Fruit fly (Drosophila melanogaster) whole organism, wandering third instar larva: ENCODE results near the gene UbcE2M.
"Not testable (repeated sequence)": the region's sequence is repeated elsewhere in the genome, so short reads cannot be mapped to it uniquely, and the experiment has no call there.

Experiments
- Abd-B ChIP-seq: fragments of >200 bp; optimal IDR thresholded peaks from 2 replicates; lab custom pipeline; 2017; ENCODE audit warnings: missing biosample characterization, missing genetic modification characterization
- CG32264 ChIP-seq: fragments of 200-800 bp; sonication (Bioruptor generic); optimal IDR thresholded peaks from 2 replicates; lab custom pipeline; 2016; ENCODE audit warnings: missing biosample characterization, missing genetic modification characterization
- CG9705 ChIP-seq: fragments of 200-800 bp; sonication (Bioruptor generic); optimal IDR thresholded peaks from 2 replicates; lab custom pipeline; 2018; ENCODE audit warnings: missing biosample characterization, mild to moderate bottlenecking, missing genetic modification characterization
- CrebA ChIP-seq: fragments of 200-800 bp; sonication (Bioruptor generic); optimal IDR thresholded peaks from 2 replicates; lab custom pipeline; 2016; ENCODE audit warnings: missing biosample characterization, mild to moderate bottlenecking, missing genetic modification characterization, borderline replicate concordance
- Dfd ChIP-seq: fragments of >200 bp; optimal IDR thresholded peaks from 2 replicates; lab custom pipeline; 2017; ENCODE audit warnings: missing biosample characterization, missing genetic modification characterization
- Dif ChIP-seq: fragments of 200-275, 200-300 bp; sonication (Bioruptor generic); optimal IDR thresholded peaks from 2 replicates; lab custom pipeline; 2018; ENCODE audit warnings: missing biosample characterization, missing genetic modification characterization; ENCODE audit not compliant: partially characterized antibody
- GATAd ChIP-seq: sonication (Bioruptor generic); optimal IDR thresholded peaks from 2 replicates; lab custom pipeline; 2016; ENCODE audit warnings: missing biosample characterization, missing genetic modification characterization
- HLH106 ChIP-seq: fragments of 200-800 bp; optimal IDR thresholded peaks from 3 replicates; lab custom pipeline; 2019; ENCODE audit warnings: missing biosample characterization, mild to moderate bottlenecking, missing genetic modification characterization, moderate library complexity
- Hnf4 ChIP-seq: fragments of 200-800 bp; sonication (Bioruptor generic); optimal IDR thresholded peaks from 2 replicates; lab custom pipeline; 2016; ENCODE audit warnings: missing biosample characterization, mild to moderate bottlenecking, missing genetic modification characterization
- Hr78 ChIP-seq: fragments of >200 bp; optimal IDR thresholded peaks from 2 replicates; lab custom pipeline; 2017; ENCODE audit warnings: missing biosample characterization, missing genetic modification characterization
- Hr83 ChIP-seq: fragments of 200-300 bp; sonication (Bioruptor generic); optimal IDR thresholded peaks from 2 replicates; lab custom pipeline; 2016; ENCODE audit warnings: missing biosample characterization, mild to moderate bottlenecking, missing genetic modification characterization, moderate library complexity; ENCODE audit not compliant: poor library complexity, severe bottlenecking
- Jra ChIP-seq: sonication (Bioruptor generic); optimal IDR thresholded peaks from 2 replicates; lab custom pipeline; 2016; ENCODE audit warnings: missing biosample characterization, missing genetic modification characterization
- Mio ChIP-seq: sonication (Bioruptor generic); optimal IDR thresholded peaks from 2 replicates; lab custom pipeline; 2016; ENCODE audit warnings: missing biosample characterization, missing genetic modification characterization
- Myc ChIP-seq: fragments of >200 bp; optimal IDR thresholded peaks from 2 replicates; lab custom pipeline; 2017
- N ChIP-seq: fragments of >200 bp; optimal IDR thresholded peaks from 2 replicates; lab custom pipeline; 2018; ENCODE audit warnings: missing biosample characterization, missing external identifiers, missing genetic modification characterization
- OdsH ChIP-seq: fragments of 200-800 bp; sonication (Bioruptor generic); optimal IDR thresholded peaks from 2 replicates; lab custom pipeline; 2016; ENCODE audit warnings: missing biosample characterization, mild to moderate bottlenecking, missing genetic modification characterization
- Sp1 ChIP-seq: fragments of 200-800 bp; sonication (Bioruptor generic); optimal IDR thresholded peaks from 3 replicates; lab custom pipeline; 2019; ENCODE audit warnings: missing biosample characterization, mild to moderate bottlenecking, missing genetic modification characterization, moderate library complexity
- Vsx2 ChIP-seq: fragments of 200-300, 225-300 bp; sonication (Bioruptor generic); optimal IDR thresholded peaks from 2 replicates; lab custom pipeline; 2018; ENCODE audit warnings: missing biosample characterization, missing genetic modification characterization; ENCODE audit not compliant: partially characterized antibody
- br ChIP-seq: fragments of 200-800 bp; sonication (Bioruptor generic); optimal IDR thresholded peaks from 2 replicates; lab custom pipeline; 2016; ENCODE audit warnings: missing biosample characterization, missing genetic modification characterization
- brk ChIP-seq: fragments of 200-800 bp; sonication (Bioruptor generic); optimal IDR thresholded peaks from 2 replicates; lab custom pipeline; 2016; ENCODE audit warnings: missing biosample characterization, mild to moderate bottlenecking, missing genetic modification characterization
- dl ChIP-seq, 2 experiments: fragments of 175-275, 200-275 bp in 1 of 2; fragments of 200-275 bp in 1 of 2; sonication (Bioruptor generic); optimal IDR thresholded peaks; lab custom pipeline; 2018; ENCODE audit warnings: mild to moderate bottlenecking in 2 of 2, missing biosample characterization in 2 of 2, missing genetic modification characterization in 2 of 2, moderate library complexity in 2 of 2; ENCODE audit not compliant: partially characterized antibody in 2 of 2, insufficient read depth in 1 of 2
- dmrt93B ChIP-seq: fragments of 200-800 bp; sonication (Bioruptor generic); optimal IDR thresholded peaks from 2 replicates; lab custom pipeline; 2018; ENCODE audit warnings: missing biosample characterization, mild to moderate bottlenecking, missing genetic modification characterization
- dsf ChIP-seq: sonication (Bioruptor generic); optimal IDR thresholded peaks from 2 replicates; lab custom pipeline; 2016; ENCODE audit warnings: missing biosample characterization, missing genetic modification characterization, borderline replicate concordance
- ey ChIP-seq: fragments of 200-800 bp; sonication (Bioruptor generic); optimal IDR thresholded peaks from 2 replicates; lab custom pipeline; 2016; ENCODE audit warnings: missing biosample characterization, missing genetic modification characterization
- foxo ChIP-seq, 2 experiments: fragments of 200-800 bp; sonication (Bioruptor generic); optimal IDR thresholded peaks; 2 replicates in 1 of 2; 3 replicates in 1 of 2; lab custom pipeline; 2016 to 2017; ENCODE audit warnings: missing biosample characterization in 2 of 2, missing genetic modification characterization in 2 of 2
- h ChIP-seq: fragments of 200-800 bp; sonication (Bioruptor generic); optimal IDR thresholded peaks from 3 replicates; lab custom pipeline; 2016; ENCODE audit warnings: missing biosample characterization, mild to moderate bottlenecking, missing genetic modification characterization
- jim ChIP-seq: fragments of 175-275, 200-325 bp; sonication (Bioruptor generic); optimal IDR thresholded peaks from 2 replicates; lab custom pipeline; 2016; ENCODE audit warnings: missing biosample characterization, mild to moderate bottlenecking, missing genetic modification characterization
- lola ChIP-seq: fragments of >200 bp; optimal IDR thresholded peaks from 2 replicates; lab custom pipeline; 2017; ENCODE audit warnings: missing biosample characterization, missing genetic modification characterization
- pan ChIP-seq: fragments of >200 bp; optimal IDR thresholded peaks from 2 replicates; lab custom pipeline; 2017
- psq ChIP-seq: fragments of 200-800 bp; sonication (Bioruptor generic); optimal IDR thresholded peaks from 3 replicates; lab custom pipeline; 2017; ENCODE audit warnings: missing biosample characterization, mild to moderate bottlenecking, missing genetic modification characterization, moderate library complexity
- rgr ChIP-seq: fragments of 200-800 bp; sonication (Bioruptor generic); optimal IDR thresholded peaks from 3 replicates; lab custom pipeline; 2016; ENCODE audit warnings: missing biosample characterization, mild to moderate bottlenecking, missing genetic modification characterization
- sage ChIP-seq: fragments of 200-800 bp; sonication (Bioruptor generic); optimal IDR thresholded peaks from 2 replicates; lab custom pipeline; 2016; ENCODE audit warnings: missing biosample characterization, mild to moderate bottlenecking, missing genetic modification characterization
- sv ChIP-seq: fragments of 200-800 bp; sonication (Bioruptor generic); optimal IDR thresholded peaks from 3 replicates; lab custom pipeline; 2016; ENCODE audit warnings: missing biosample characterization, missing genetic modification characterization
- tai ChIP-seq: sonication (Bioruptor generic); optimal IDR thresholded peaks from 2 replicates; lab custom pipeline; 2016; ENCODE audit warnings: missing biosample characterization, missing genetic modification characterization
- usp ChIP-seq: fragments of >200 bp; optimal IDR thresholded peaks from 2 replicates; lab custom pipeline; 2017; ENCODE audit warnings: missing biosample characterization, missing genetic modification characterization
- woc ChIP-seq: sonication (Bioruptor generic); optimal IDR thresholded peaks from 2 replicates; lab custom pipeline; 2016; ENCODE audit warnings: missing biosample characterization, mild to moderate bottlenecking, missing genetic modification characterization

Gene UbcE2M

DNA sequence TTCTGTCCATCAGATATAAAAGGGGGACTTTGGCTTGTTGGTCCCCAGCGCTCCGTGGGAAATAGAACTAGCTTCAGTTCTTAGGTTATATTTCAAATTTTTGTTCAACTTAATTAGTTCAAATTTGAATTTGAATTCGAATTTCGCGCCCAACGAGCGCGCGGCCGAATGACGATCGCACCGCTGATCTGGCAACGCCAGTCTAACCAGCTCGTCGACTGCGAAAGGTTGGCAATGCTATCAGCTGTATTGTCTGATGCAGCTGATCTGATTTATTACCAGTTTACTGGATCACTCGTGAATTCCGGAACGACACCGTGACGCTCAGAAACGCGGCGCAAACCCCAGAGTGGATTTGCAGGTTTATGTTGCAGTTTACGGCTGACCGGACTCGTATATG lies 40.6 kb upstream of the UbcE2M start, which contains the start of gene Dscam4:
TSS of gene Dscam4 (plus strand) at position 301 of the 400 bp plus-strand sequence.
- not testable (repeated sequence) for TF ChIP-seq Myc (lab: Kevin White, UChicago); br (GFP tag; lab: Kevin White, UChicago); Mio (GFP tag; lab: Kevin White, UChicago)

DNA sequence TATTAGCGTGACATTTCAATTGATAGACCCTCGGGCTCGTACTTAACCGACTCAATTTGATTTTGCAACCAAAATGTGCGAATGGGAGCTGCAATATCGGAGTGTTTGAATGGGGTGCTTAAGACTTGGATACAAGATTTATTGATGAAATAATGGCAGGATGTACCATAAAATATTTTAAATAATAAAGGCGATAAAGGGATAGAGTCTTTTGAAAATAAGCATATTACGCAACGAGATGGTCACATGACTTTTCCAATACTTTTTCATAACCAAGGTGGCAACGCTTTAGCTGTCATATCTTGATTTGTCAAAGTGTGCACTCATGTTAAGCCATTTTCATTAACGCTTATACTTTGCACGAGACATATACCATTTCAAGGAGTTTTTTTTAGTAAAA lies 31.1 kb upstream of the UbcE2M start, which contains the start of gene eIF4E3:
TSS of gene eIF4E3 (plus strand) at position 301 of the 400 bp plus-strand sequence.
- TF ChIP-seq psq (GFP tag; lab: Kevin White, UChicago): no peak
- TF ChIP-seq sage (GFP tag; lab: Kevin White, UChicago): no peak
- no peak for TF ChIP-seq lola (GFP tag; lab: Kevin White, UChicago)
- no peak for TF ChIP-seq Dfd
- no peak for TF ChIP-seq br (GFP tag; lab: Kevin White, UChicago)
- TF ChIP-seq Mio (GFP tag; lab: Kevin White, UChicago): no peak
- TF ChIP-seq CG32264 (GFP tag; lab: Kevin White, UChicago): no peak
- no peak for TF ChIP-seq pan
- no peak for TF ChIP-seq Vsx2
- TF ChIP-seq GATAd (GFP tag; lab: Kevin White, UChicago): no peak
- no peak for TF ChIP-seq brk (GFP tag; lab: Kevin White, UChicago)
- no peak for TF ChIP-seq ey (GFP tag; lab: Kevin White, UChicago)
- TF ChIP-seq foxo (GFP tag; optimal IDR thresholded peaks at IDR 0.05; lab: Kevin White, UChicago): no peak
- no peak for TF ChIP-seq Abd-B (GFP tag; lab: Kevin White, UChicago)
- TF ChIP-seq dl (GFP tag; optimal IDR thresholded peaks at IDR 0.05; lab: Kevin White, UChicago; ENCODE audit: insufficient read depth in 1 of 2, partially characterized antibody in 2 of 2): no peak
- TF ChIP-seq Hr78 (GFP tag; lab: Kevin White, UChicago): no peak

DNA sequence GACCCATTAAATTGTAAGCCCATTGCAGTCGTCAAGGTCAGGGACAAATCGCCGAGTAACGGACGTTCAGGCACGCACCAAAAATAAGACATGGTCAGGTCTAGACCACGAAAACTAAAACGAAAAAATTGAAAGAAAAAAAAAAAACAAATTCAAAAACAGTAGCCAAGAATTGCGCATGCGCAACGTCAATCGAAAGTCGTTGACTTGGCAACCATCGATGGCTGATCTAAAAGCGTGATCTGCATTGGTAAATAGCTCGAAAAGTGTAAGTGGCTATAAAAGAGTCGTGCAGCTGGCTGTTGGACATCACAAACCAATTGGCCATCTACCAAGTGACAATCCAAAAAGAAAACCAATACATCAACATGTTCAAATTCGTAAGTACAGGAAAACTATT lies 24.0 kb upstream of the UbcE2M start, which contains the start of gene CG13678:
TSS of gene CG13678 (plus strand) at position 307 of the 400 bp plus-strand sequence.
- TF ChIP-seq dsf: no peak
- no peak for TF ChIP-seq Dif (GFP tag; lab: Kevin White, UChicago)
- TF ChIP-seq Jra (GFP tag; lab: Kevin White, UChicago): no peak
- no peak for TF ChIP-seq Hr83 (GFP tag; lab: Kevin White, UChicago)
- TF ChIP-seq CG32264 (GFP tag; lab: Kevin White, UChicago): no peak
- TF ChIP-seq foxo (GFP tag; optimal IDR thresholded peaks at IDR 0.05; lab: Kevin White, UChicago): no peak
- TF ChIP-seq woc (GFP tag; lab: Kevin White, UChicago): no peak
- no peak for TF ChIP-seq lola (GFP tag; lab: Kevin White, UChicago)
- no peak for TF ChIP-seq Sp1 (GFP tag; lab: Kevin White, UChicago)
- TF ChIP-seq sv (GFP tag; lab: Kevin White, UChicago): no peak
- TF ChIP-seq pan: no peak

DNA sequence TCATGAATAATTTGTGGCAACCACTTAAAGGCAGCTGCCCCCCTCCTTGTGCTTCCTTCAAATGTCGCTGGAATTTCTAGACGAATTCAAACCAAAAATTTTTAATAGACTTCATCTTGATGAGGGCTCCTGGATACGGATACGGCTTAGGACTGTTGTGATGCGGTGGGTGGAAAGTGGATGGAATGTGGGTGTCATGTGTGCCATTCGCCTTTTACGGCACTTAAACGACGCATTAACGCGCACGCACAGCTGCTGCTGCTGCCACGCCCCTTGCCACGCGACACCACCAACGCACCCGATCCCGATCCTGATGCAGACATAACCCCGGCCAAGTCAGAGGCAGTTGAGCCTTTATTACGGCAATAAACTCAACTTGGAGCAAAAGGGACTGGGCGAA lies 21.9 kb upstream of the UbcE2M start:
- no peak for TF ChIP-seq Dif (GFP tag; lab: Kevin White, UChicago)
- no peak for TF ChIP-seq brk (GFP tag; lab: Kevin White, UChicago)
- TF ChIP-seq GATAd (GFP tag; lab: Kevin White, UChicago): no peak
- no peak for TF ChIP-seq OdsH (GFP tag; lab: Kevin White, UChicago)
- no peak for TF ChIP-seq Abd-B (GFP tag; lab: Kevin White, UChicago)
- TF ChIP-seq HLH106 (tag; lab: Kevin White, UChicago): no peak
- TF ChIP-seq ey (GFP tag; lab: Kevin White, UChicago): no peak
- no peak for TF ChIP-seq Hr78 (GFP tag; lab: Kevin White, UChicago)
- no peak for TF ChIP-seq h (GFP tag; lab: Kevin White, UChicago)
- TF ChIP-seq dmrt93B (GFP tag; lab: Kevin White, UChicago): no peak
- TF ChIP-seq woc (GFP tag; lab: Kevin White, UChicago): no peak
- no peak for TF ChIP-seq CG9705 (GFP tag; lab: Kevin White, UChicago)
- TF ChIP-seq dsf: no peak
- no peak for TF ChIP-seq tai
- TF ChIP-seq usp: no peak
- TF ChIP-seq sv (GFP tag; lab: Kevin White, UChicago): no peak
- no peak for TF ChIP-seq dl (GFP tag; optimal IDR thresholded peaks at IDR 0.05; lab: Kevin White, UChicago; ENCODE audit: insufficient read depth in 1 of 2, partially characterized antibody in 2 of 2)

DNA sequence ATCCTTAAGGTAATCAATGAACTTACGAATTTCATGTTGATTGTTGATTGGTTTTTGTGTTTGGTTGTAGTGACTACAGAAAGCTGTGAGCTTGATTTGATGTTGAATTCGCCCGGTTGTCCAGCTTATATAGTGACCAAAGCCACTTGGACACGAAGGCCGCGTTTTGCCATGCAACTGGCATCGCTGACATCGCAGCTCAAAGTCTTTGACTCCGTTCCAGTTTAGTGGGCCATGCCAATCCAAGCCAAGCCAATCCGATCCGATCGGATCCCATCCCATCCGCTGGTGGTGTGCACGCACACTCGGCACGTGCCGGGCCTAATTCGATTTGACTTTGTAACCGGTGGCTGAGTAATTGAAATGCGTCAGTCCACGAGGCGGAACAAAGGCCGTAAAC lies 21.1 kb upstream of the UbcE2M start, which contains the start of gene CG13674:
TSS of gene CG13674 (minus strand) at position 101 of the 400 bp plus-strand sequence.
- no peak for TF ChIP-seq brk (GFP tag; lab: Kevin White, UChicago)
- TF ChIP-seq usp: no peak
- no peak for TF ChIP-seq Dif (GFP tag; lab: Kevin White, UChicago)
- TF ChIP-seq rgr (GFP tag; lab: Kevin White, UChicago): no peak
- no peak for TF ChIP-seq Vsx2
- TF ChIP-seq jim (GFP tag; lab: Kevin White, UChicago): no peak
- TF ChIP-seq HLH106 (tag; lab: Kevin White, UChicago): no peak
- TF ChIP-seq CrebA (GFP tag; lab: Kevin White, UChicago): no peak
- TF ChIP-seq tai: no peak
- no peak for TF ChIP-seq CG9705 (GFP tag; lab: Kevin White, UChicago)
- no peak for TF ChIP-seq Hr83 (GFP tag; lab: Kevin White, UChicago)
- TF ChIP-seq Mio (GFP tag; lab: Kevin White, UChicago): no peak
- TF ChIP-seq GATAd (GFP tag; lab: Kevin White, UChicago): no peak
- TF ChIP-seq Hr78 (GFP tag; lab: Kevin White, UChicago): no peak
- no peak for TF ChIP-seq psq (GFP tag; lab: Kevin White, UChicago)
- no peak for TF ChIP-seq dsf
- no peak for TF ChIP-seq Hnf4
- TF ChIP-seq h (GFP tag; lab: Kevin White, UChicago): no peak
- no peak for TF ChIP-seq N
- TF ChIP-seq pan: no peak
